Worm (Caenorhabditis elegans): ENCODE results near the gene mlck-1.

The mlck-1 gene

DNA sequence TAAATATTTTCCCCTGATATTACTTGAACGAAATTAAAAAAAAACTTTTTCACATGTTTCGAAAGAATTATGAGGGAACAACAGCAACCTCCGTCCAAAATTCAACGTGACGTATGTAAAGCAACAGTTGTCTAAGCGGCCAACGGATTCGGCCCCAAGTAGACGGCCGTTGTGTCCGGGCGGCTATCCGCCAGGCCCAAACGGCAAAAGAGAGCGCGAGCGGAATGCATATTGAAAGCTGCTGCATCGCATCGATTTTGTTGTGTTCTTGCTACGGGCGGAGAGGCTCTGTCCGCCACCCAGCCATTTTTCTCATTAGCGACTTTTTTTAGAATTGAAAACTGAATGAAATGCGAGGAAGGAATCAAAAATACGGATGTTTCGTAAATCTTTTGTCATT is 9.6 kb upstream of the mlck-1 start:
- no peak for TF ChIP-seq B0310.2 (tag; optimal IDR thresholded peaks at IDR 0.05)
- no peak for TF ChIP-seq tra-4 (tag; optimal IDR thresholded peaks at IDR 0.05)
- TF ChIP-seq hnd-1 (tag; optimal IDR thresholded peaks at IDR 0.05): no peak

DNA sequence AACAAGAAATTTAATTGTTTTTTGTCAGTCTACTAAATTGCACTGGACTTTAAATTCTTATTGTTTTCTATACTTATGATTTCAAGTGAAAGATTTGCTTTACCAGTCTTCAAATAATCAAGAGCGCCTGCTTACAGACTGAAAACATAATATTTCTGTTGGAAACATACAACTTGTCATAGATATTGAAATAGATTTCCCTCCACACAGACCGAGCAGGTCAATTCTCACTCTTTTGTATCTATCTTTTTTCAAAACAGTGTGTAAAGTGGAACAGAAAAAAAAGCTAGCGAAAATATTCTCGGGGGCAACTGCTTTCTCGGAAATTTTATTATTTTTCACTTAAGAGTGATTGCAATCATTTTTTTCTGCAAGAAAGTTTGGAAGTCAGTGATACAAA is 9.0 kb upstream of the mlck-1 start:
- no peak for TF ChIP-seq ama-1 (optimal IDR thresholded peaks at IDR 0.05)
- no peak for TF ChIP-seq hnd-1 (tag; optimal IDR thresholded peaks at IDR 0.05)
- no peak for TF ChIP-seq tbx-37 (GFP tag; conservative IDR thresholded peaks at IDR 0.05)
- TF ChIP-seq ets-7 (tag; optimal IDR thresholded peaks at IDR 0.05): no peak
- TF ChIP-seq B0310.2 (tag; optimal IDR thresholded peaks at IDR 0.05): no peak
- TF ChIP-seq ceh-36 (tag; optimal IDR thresholded peaks at IDR 0.05): no peak
- no peak for TF ChIP-seq ceh-13 (GFP tag; optimal IDR thresholded peaks at IDR 0.05)
- TF ChIP-seq hmbx-1 (tag; optimal IDR thresholded peaks at IDR 0.05): no peak
- TF ChIP-seq F13C5.2 (tag; optimal IDR thresholded peaks at IDR 0.05): no peak

DNA sequence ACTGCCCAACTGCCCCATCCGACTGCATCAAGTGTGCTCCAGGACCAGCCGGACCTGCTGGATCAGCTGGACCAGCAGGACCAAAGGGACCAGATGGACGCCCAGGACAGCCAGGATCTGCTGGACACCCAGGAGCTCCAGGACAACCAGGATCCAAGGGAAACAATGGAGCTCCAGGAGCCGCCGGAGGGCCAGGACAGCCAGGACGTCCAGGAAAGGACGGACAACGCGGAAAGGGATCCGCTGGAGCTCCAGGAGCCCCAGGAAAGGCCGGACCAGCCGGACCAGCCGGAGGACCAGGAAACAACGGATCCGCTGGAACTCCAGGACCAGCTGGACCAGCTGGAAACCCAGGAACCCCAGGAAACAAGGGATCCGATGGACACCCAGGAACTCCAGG is 8.5 kb upstream of the mlck-1 start:
- TF ChIP-seq ama-1 (optimal IDR thresholded peaks at IDR 0.05) (no peak), hnd-1 (tag; optimal IDR thresholded peaks at IDR 0.05) (no peak), flt-1 (GFP tag; IDR thresholded peaks at IDR 0.05) (no peak)

DNA sequence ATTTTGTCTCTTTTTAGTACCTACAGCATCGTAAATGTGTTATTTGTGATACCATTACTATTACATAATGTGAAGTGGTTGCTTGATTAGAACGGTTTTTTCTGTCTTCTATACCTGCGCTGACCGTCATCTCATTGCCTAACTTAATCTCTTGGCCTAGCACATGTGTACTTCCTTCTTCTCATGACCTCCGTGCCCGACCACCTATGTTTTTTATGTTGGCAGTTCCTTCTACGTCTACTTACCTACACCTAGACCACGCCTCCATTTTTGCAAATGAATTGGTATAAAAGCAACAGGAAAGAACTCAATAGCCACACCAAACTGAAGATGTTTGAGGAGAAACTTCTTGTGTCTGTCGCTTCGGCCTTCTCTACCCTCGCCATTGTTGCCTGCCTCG is 7.7 kb upstream of the mlck-1 start, which contains the start of gene col-176:
col-176 (plus strand) TSS at position 301 of the 400 bp plus-strand sequence.
- TF ChIP-seq ets-7 (tag; optimal IDR thresholded peaks at IDR 0.05) (no peak), hnd-1 (tag; optimal IDR thresholded peaks at IDR 0.05) (no peak), sea-1 (GFP tag; conservative IDR thresholded peaks at IDR 0.05) (no peak), F13C5.2 (tag; optimal IDR thresholded peaks at IDR 0.05) (no peak), hmg-4 (GFP tag; optimal IDR thresholded peaks at IDR 0.05) (no peak), pes-1 (GFP tag; IDR thresholded peaks at IDR 0.05) (no peak), ceh-36 (tag; optimal IDR thresholded peaks at IDR 0.05) (no peak), tbx-37 (GFP tag; conservative IDR thresholded peaks at IDR 0.05) (no peak), tbx-11 (GFP tag; IDR thresholded peaks at IDR 0.05) (no peak), ama-1 (optimal IDR thresholded peaks at IDR 0.05) (no peak), ceh-13 (GFP tag; optimal IDR thresholded peaks at IDR 0.05) (no peak), tra-4 (tag; optimal IDR thresholded peaks at IDR 0.05) (no peak)

DNA sequence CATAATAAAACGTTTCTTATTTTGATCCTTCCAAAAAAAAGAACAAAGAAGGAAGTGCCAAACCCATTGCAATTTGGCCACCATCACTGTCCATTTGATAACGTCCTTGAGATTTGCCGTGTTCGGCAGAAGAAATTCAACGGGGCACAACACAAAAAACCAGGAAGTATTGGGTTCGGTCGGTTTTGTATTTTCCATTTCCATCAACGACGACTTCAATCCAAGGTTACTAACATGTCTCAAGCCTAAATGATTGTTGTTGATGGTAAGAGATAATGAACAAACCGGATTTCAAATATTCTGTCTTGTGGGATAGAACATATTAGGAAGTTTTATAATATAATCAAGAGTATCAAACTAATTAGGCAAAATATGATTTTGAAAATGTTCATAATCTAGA is 6.7 kb upstream of the mlck-1 start:
- TF ChIP-seq F13C5.2 (tag; optimal IDR thresholded peaks at IDR 0.05) (no peak), hmbx-1 (tag; optimal IDR thresholded peaks at IDR 0.05) (no peak), hmg-4 (GFP tag; optimal IDR thresholded peaks at IDR 0.05) (no peak), tra-4 (tag; optimal IDR thresholded peaks at IDR 0.05) (no peak), aly-1 (tag; optimal IDR thresholded peaks at IDR 0.05) (no peak), ets-7 (tag; optimal IDR thresholded peaks at IDR 0.05) (no peak), tbx-11 (GFP tag; IDR thresholded peaks at IDR 0.05) (no peak), tbx-37 (GFP tag; conservative IDR thresholded peaks at IDR 0.05) (no peak), B0310.2 (tag; optimal IDR thresholded peaks at IDR 0.05) (no peak), hnd-1 (tag; optimal IDR thresholded peaks at IDR 0.05) (no peak), sea-1 (GFP tag; conservative IDR thresholded peaks at IDR 0.05) (no peak), pes-1 (GFP tag; IDR thresholded peaks at IDR 0.05) (no peak), flt-1 (GFP tag; IDR thresholded peaks at IDR 0.05) (no peak)

DNA sequence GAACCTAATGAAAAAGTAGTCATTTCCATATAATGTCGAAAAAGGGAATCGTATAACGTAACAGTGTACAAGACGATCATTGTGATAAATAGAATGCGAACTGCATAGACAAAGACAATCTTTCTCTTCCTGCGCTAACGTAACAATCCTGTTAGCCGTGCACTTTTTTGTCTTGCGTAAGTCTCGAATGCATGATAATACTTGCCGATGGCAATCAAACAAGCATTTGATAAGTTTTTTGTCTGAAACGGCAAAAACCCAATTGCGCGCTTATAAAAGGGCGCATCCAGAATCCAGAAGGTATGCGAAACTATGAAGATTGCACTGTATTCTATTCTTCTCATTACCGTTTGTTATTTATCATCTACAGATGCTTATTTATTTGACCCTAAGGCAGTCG is 5.4 kb upstream of the mlck-1 start, which contains the start of gene dao-4:
dao-4 (plus strand) TSS at position 301 of the 400 bp plus-strand sequence.
- TF ChIP-seq sea-1 (GFP tag; conservative IDR thresholded peaks at IDR 0.05) (no peak), hmg-4 (GFP tag; optimal IDR thresholded peaks at IDR 0.05) (no peak), B0310.2 (tag; optimal IDR thresholded peaks at IDR 0.05) (no peak), ama-1 (optimal IDR thresholded peaks at IDR 0.05) (no peak)

DNA sequence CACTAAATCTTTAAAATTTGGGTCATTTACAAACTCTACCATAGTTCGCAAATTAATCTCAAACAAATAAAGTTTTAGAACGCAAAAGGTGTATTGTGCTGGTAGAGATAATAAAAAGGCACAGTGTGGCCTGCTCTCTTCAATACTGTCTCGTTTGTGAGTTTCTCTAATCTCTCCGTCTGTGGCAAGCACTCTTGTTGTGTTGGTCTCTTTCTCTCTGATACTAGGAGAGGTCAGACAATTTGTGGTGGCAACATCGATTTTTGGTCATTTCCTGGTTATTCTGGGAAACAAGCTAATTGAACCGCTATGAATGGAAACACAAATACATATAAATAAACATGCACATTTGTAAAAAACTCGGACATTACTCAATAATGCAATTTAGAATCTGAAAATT is 4.6 kb upstream of the mlck-1 start, which contains the start of gene ZC373.5:
ZC373.5 (minus strand) TSS at position 159 of the 400 bp plus-strand sequence.
- TF ChIP-seq tbx-11 (GFP tag; IDR thresholded peaks at IDR 0.05) (no peak), B0310.2 (tag; optimal IDR thresholded peaks at IDR 0.05) (no peak), ets-7 (tag; optimal IDR thresholded peaks at IDR 0.05) (no peak), hmg-4 (GFP tag; optimal IDR thresholded peaks at IDR 0.05) (peak; percentile 43)

DNA sequence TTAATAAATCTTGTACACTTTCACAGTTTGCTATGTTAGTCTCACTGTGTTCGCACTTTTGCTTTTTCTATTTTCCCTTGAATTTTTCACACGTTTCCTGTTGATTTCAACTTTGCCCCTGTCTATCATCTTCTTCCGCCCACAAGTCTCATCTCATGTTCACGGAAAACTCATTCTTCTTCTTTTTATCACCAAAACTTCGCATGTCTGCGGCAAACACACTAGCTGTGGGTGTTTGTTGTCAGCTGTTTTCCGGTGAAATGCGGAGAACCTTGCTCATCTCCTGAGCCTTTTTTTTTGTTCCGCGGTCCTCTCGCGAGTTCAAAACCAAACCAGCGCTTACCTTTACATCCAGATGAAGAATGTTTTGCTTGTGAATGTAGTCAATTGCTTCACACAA is 1.1 kb downstream of the mlck-1 start:
- no peak for TF ChIP-seq F13C5.2 (tag; optimal IDR thresholded peaks at IDR 0.05)

DNA sequence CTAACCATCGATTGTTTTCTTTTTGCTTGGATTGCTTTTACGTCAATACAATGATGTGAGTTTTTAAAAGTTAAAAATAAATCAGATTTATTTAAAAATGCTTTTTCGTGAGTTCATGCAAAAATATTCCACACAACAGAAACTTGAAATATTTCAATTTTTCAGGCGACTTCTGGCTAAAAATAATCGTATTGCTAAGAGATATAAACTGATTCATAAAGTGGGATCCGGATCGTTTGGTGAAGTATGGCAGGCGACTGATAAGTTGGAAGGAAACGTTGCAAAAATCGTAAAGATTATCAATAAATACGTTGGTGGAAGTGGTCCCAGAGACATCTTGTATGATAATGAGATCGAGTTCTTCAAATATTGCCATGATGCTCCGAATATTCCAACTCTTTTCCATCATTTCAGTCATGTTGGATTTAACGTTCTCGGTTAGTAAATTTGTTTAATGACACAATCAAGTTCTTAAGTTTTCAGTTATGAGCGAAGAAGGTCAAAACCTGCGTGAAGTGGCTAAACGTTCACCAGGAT is 9.0 kb downstream of the mlck-1 start, which contains the start of gene ZC373.3:
ZC373.3 (plus strand) TSS at position 51 of the 537 bp plus-strand sequence.
- TF ChIP-seq hnd-1 (tag; optimal IDR thresholded peaks at IDR 0.05): no peak
- TF ChIP-seq sea-1 (GFP tag; conservative IDR thresholded peaks at IDR 0.05): no peak
- no peak for TF ChIP-seq tbx-37 (GFP tag; conservative IDR thresholded peaks at IDR 0.05)
- TF ChIP-seq hmbx-1 (tag; optimal IDR thresholded peaks at IDR 0.05): no peak
- TF ChIP-seq ama-1 (optimal IDR thresholded peaks at IDR 0.05): no peak
- TF ChIP-seq ets-7 (tag; optimal IDR thresholded peaks at IDR 0.05): no peak
- no peak for TF ChIP-seq F13C5.2 (tag; optimal IDR thresholded peaks at IDR 0.05)
- no peak for TF ChIP-seq tra-4 (tag; optimal IDR thresholded peaks at IDR 0.05)
- TF ChIP-seq B0310.2 (tag; optimal IDR thresholded peaks at IDR 0.05): no peak
- no peak for TF ChIP-seq hmg-4 (GFP tag; optimal IDR thresholded peaks at IDR 0.05)
- no peak for TF ChIP-seq scrt-1 (GFP tag; IDR thresholded peaks at IDR 0.05)
- TF ChIP-seq ceh-13 (GFP tag; optimal IDR thresholded peaks at IDR 0.05): no peak
- TF ChIP-seq flt-1 (GFP tag; IDR thresholded peaks at IDR 0.05): no peak
- TF ChIP-seq tbx-11 (GFP tag; IDR thresholded peaks at IDR 0.05): no peak
- no peak for TF ChIP-seq aly-1 (tag; optimal IDR thresholded peaks at IDR 0.05)
- TF ChIP-seq ceh-36 (tag; optimal IDR thresholded peaks at IDR 0.05): no peak
- TF ChIP-seq pes-1 (GFP tag; IDR thresholded peaks at IDR 0.05): no peak
